Worm (Caenorhabditis elegans) whole organism, young adult: ENCODE measurements around the gene M79.2.

Experiments
- B0019.2 ChIP-seq: fragments of 200-800 bp; sonication (Bioruptor generic); conservative IDR thresholded peaks from 2 replicates; pipeline ENCODE4 v1.3.6; 2022; ENCODE audit warnings: missing genetic modification reagents, missing genetic modification characterization, missing compliant biosample characterization
- B0261.1 ChIP-seq: sonication (generic microtip); optimal IDR thresholded peaks from 2 replicates; lab custom pipeline; 2016; ENCODE audit warnings: mild to moderate bottlenecking, missing genetic modification characterization, moderate library complexity, missing compliant biosample characterization
- C06A6.2 ChIP-seq: fragments of 200-800 bp; sonication (Bioruptor generic); conservative IDR thresholded peaks from 2 replicates; pipeline ENCODE4 v1.3.6; 2022; ENCODE audit warnings: missing genetic modification characterization, missing compliant biosample characterization
- D2030.7 ChIP-seq: fragments of 200-800 bp; sonication (Bioruptor generic); IDR thresholded peaks from 2 replicates; pipeline ENCODE4 v1.3.6; 2022; ENCODE audit warnings: missing genetic modification reagents, missing genetic modification characterization, missing compliant biosample characterization
- F37B4.10 ChIP-seq: fragments of 200-800 bp; sonication (Bioruptor generic); IDR thresholded peaks from 2 replicates; pipeline ENCODE4 v1.3.6; 2022; ENCODE audit warnings: missing genetic modification characterization, missing compliant biosample characterization
- F57C9.4 ChIP-seq: sonication (generic microtip); optimal IDR thresholded peaks from 2 replicates; lab custom pipeline; 2017; ENCODE audit warnings: mild to moderate bottlenecking, missing genetic modification characterization, missing compliant biosample characterization
- K12H6.12 ChIP-seq: fragments of 200-800 bp; sonication (Bioruptor generic); optimal IDR thresholded peaks from 2 replicates; lab custom pipeline; 2018; ENCODE audit warnings: mild to moderate bottlenecking, missing genetic modification characterization, missing compliant biosample characterization
- T07F8.4 ChIP-seq: sonication (generic microtip); optimal IDR thresholded peaks from 2 replicates; lab custom pipeline; 2016; ENCODE audit warnings: mild to moderate bottlenecking, missing genetic modification characterization, moderate library complexity, missing compliant biosample characterization
- T26A5.8 ChIP-seq: sonication (generic microtip); optimal IDR thresholded peaks from 2 replicates; lab custom pipeline; 2016; ENCODE audit warnings: missing genetic modification characterization, missing compliant biosample characterization
- Y53F4B.3 ChIP-seq: fragments of 200-800 bp; sonication (Bioruptor generic); IDR thresholded peaks from 2 replicates; pipeline ENCODE4 v1.3.6; 2022; ENCODE audit warnings: missing genetic modification reagents, missing genetic modification characterization, missing compliant biosample characterization
- Y56A3A.18 ChIP-seq: fragments of 200-800 bp; sonication (Bioruptor generic); IDR thresholded peaks from 2 replicates; pipeline ENCODE4 v1.3.6; 2022; ENCODE audit warnings: missing genetic modification reagents, missing genetic modification characterization, missing compliant biosample characterization
- Y67H2A.10 ChIP-seq: fragments of 200-800 bp; sonication (Bioruptor generic); conservative IDR thresholded peaks from 2 replicates; pipeline ENCODE4 v1.3.6; 2022; ENCODE audit warnings: missing genetic modification reagents, missing genetic modification characterization, missing compliant biosample characterization
- Y79H2A.3 ChIP-seq: fragments of 200-800 bp; sonication (Bioruptor generic); conservative IDR thresholded peaks from 2 replicates; pipeline ENCODE4 v1.3.6; 2022; ENCODE audit warnings: missing genetic modification reagents, missing genetic modification characterization, missing compliant biosample characterization
- atf-7 ChIP-seq: sonication (generic microtip); optimal IDR thresholded peaks from 2 replicates; lab custom pipeline; 2017; ENCODE audit warnings: mild to moderate bottlenecking, missing genetic modification characterization, missing compliant biosample characterization
- attf-3 ChIP-seq: fragments of 200-800 bp; sonication (Bioruptor generic); conservative IDR thresholded peaks from 2 replicates; pipeline ENCODE4 v1.3.6; 2022; ENCODE audit warnings: missing genetic modification reagents, missing genetic modification characterization, missing compliant biosample characterization
- ceh-100 ChIP-seq: fragments of 200-800 bp; sonication (Bioruptor generic); IDR thresholded peaks from 2 replicates; pipeline ENCODE4 v1.3.6; 2022; ENCODE audit warnings: missing genetic modification reagents, missing genetic modification characterization, missing compliant biosample characterization
- ceh-58 ChIP-seq: fragments of 200-800 bp; sonication (Bioruptor generic); IDR thresholded peaks from 2 replicates; pipeline ENCODE4 v1.3.6; 2022; ENCODE audit warnings: missing genetic modification characterization, missing compliant biosample characterization
- chd-7 ChIP-seq: sonication (generic microtip); optimal IDR thresholded peaks from 2 replicates; lab custom pipeline; 2016; ENCODE audit warnings: mild to moderate bottlenecking, missing genetic modification characterization, moderate library complexity, missing compliant biosample characterization
- die-1 ChIP-seq: sonication (generic microtip); optimal IDR thresholded peaks from 2 replicates; lab custom pipeline; 2016; ENCODE audit warnings: missing genotype, mild to moderate bottlenecking, missing genetic modification characterization, missing compliant biosample characterization
- efl-1 ChIP-seq: fragments of 150-350 bp; optimal IDR thresholded peaks from 2 replicates; lab custom pipeline; 2014; ENCODE audit warnings: missing biosample characterization, missing genetic modification reagents, missing genetic modification characterization
- egl-44 ChIP-seq: fragments of 200-800 bp; sonication (Bioruptor generic); IDR thresholded peaks from 2 replicates; pipeline ENCODE4 v1.3.6; 2022; ENCODE audit warnings: missing genetic modification reagents, missing genetic modification characterization, missing compliant biosample characterization
- ekl-4 ChIP-seq: fragments of 200-800 bp; sonication (Bioruptor generic); IDR thresholded peaks from 2 replicates; pipeline ENCODE4 v1.3.6; 2022; ENCODE audit warnings: missing genetic modification reagents, missing genetic modification characterization, missing compliant biosample characterization
- ets-4 ChIP-seq: fragments of 200-800 bp; sonication (Bioruptor generic); optimal IDR thresholded peaks from 2 replicates; lab custom pipeline; 2018; ENCODE audit warnings: mild to moderate bottlenecking, missing genetic modification characterization, missing compliant biosample characterization
- fkh-3 ChIP-seq: sonication (generic microtip); optimal IDR thresholded peaks from 2 replicates; lab custom pipeline; 2016; ENCODE audit warnings: mild to moderate bottlenecking, missing genetic modification characterization, missing compliant biosample characterization
- hmg-1.2 ChIP-seq: fragments of 200-800 bp; sonication (Bioruptor generic); IDR thresholded peaks from 2 replicates; pipeline ENCODE4 v1.3.6; 2022; ENCODE audit warnings: missing genetic modification reagents, missing genetic modification characterization, missing compliant biosample characterization
- hmg-20 ChIP-seq: fragments of 200-800 bp; sonication (Bioruptor generic); IDR thresholded peaks from 2 replicates; pipeline ENCODE4 v1.3.6; 2022; ENCODE audit warnings: missing genetic modification reagents, missing genetic modification characterization, missing compliant biosample characterization
- lag-1 ChIP-seq: fragments of 200-800 bp; sonication (Bioruptor generic); IDR thresholded peaks from 2 replicates; pipeline ENCODE4 v1.3.6; 2022; ENCODE audit warnings: missing genetic modification reagents, missing genetic modification characterization, missing compliant biosample characterization
- let-607 ChIP-seq, 2 experiments: fragments of 200-800 bp in 1 of 2; sonication (Bioruptor generic) in 1 of 2; sonication (generic microtip) in 1 of 2; optimal IDR thresholded peaks; 2 replicates each; lab custom pipeline; 2016 to 2018; ENCODE audit warnings: mild to moderate bottlenecking in 2 of 2, missing compliant biosample characterization in 2 of 2, missing genetic modification characterization in 2 of 2, moderate library complexity in 2 of 2, missing genotype in 1 of 2
- lin-26 ChIP-seq: fragments of 200-800 bp; sonication (Bioruptor generic); IDR thresholded peaks from 2 replicates; pipeline ENCODE4 v1.3.6; 2022; ENCODE audit warnings: missing genetic modification reagents, missing genetic modification characterization, missing compliant biosample characterization
- lin-40 ChIP-seq: sonication (generic microtip); optimal IDR thresholded peaks from 2 replicates; lab custom pipeline; 2016; ENCODE audit warnings: missing genetic modification characterization, mild to moderate bottlenecking, missing compliant biosample characterization, missing genotype, missing genetic modification reagents
- lir-1 ChIP-seq: fragments of 200-800 bp; sonication (Bioruptor generic); conservative IDR thresholded peaks from 2 replicates; pipeline ENCODE4 v1.3.6; 2022; ENCODE audit warnings: missing genetic modification reagents, missing genetic modification characterization, missing compliant biosample characterization
- lsl-1 ChIP-seq: fragments of 200-800 bp; sonication (Bioruptor generic); optimal IDR thresholded peaks from 2 replicates; lab custom pipeline; 2018; ENCODE audit warnings: mild to moderate bottlenecking, missing genetic modification characterization, moderate library complexity, missing compliant biosample characterization
- mxl-1 ChIP-seq: sonication (generic microtip); optimal IDR thresholded peaks from 2 replicates; lab custom pipeline; 2016; ENCODE audit warnings: missing genetic modification characterization, missing compliant biosample characterization
- nfyb-1 ChIP-seq: fragments of 200-800 bp; sonication (Bioruptor generic); IDR thresholded peaks from 2 replicates; pipeline ENCODE4 v1.3.6; 2022; ENCODE audit warnings: missing genetic modification reagents, missing genetic modification characterization, missing compliant biosample characterization
- nhr-120 ChIP-seq: fragments of 200-800 bp; sonication (Bioruptor generic); IDR thresholded peaks from 2 replicates; pipeline ENCODE4 v1.3.6; 2022; ENCODE audit warnings: missing genetic modification characterization, missing compliant biosample characterization
- nhr-179 ChIP-seq: sonication (generic microtip); optimal IDR thresholded peaks from 2 replicates; lab custom pipeline; 2016; ENCODE audit warnings: mild to moderate bottlenecking, missing genetic modification characterization, missing compliant biosample characterization
- nhr-27 ChIP-seq: fragments of 200-800 bp; sonication (Bioruptor generic); optimal IDR thresholded peaks from 2 replicates; lab custom pipeline; 2018; ENCODE audit warnings: mild to moderate bottlenecking, missing genetic modification characterization, moderate library complexity, missing compliant biosample characterization
- nhr-80 ChIP-seq: sonication (generic microtip); optimal IDR thresholded peaks from 2 replicates; lab custom pipeline; 2016; ENCODE audit warnings: missing genetic modification characterization, missing compliant biosample characterization
- nhr-90 ChIP-seq: sonication (generic microtip); optimal IDR thresholded peaks from 2 replicates; lab custom pipeline; 2016; ENCODE audit warnings: missing genotype, mild to moderate bottlenecking, missing genetic modification characterization, missing compliant biosample characterization
- pha-4 ChIP-seq: fragments of 150-350 bp; sonication (generic microtip); optimal IDR thresholded peaks from 2 replicates; lab custom pipeline; 2014; ENCODE audit warnings: missing biosample characterization, missing genetic modification reagents, missing genetic modification characterization
- rcor-1 ChIP-seq: fragments of 200-800 bp; sonication (Bioruptor generic); IDR thresholded peaks from 2 replicates; pipeline ENCODE4 v1.3.6; 2022; ENCODE audit warnings: missing genetic modification reagents, missing genetic modification characterization, missing compliant biosample characterization
- rec-8 ChIP-seq, 2 experiments: sonication (generic microtip); optimal IDR thresholded peaks; 2 replicates each; lab custom pipeline; 2016; ENCODE audit warnings: mild to moderate bottlenecking in 2 of 2, missing genetic modification characterization in 2 of 2, missing genetic modification reagents in 2 of 2, missing genotype in 2 of 2, missing biosample characterization in 1 of 2, missing compliant biosample characterization in 1 of 2, moderate library complexity in 1 of 2
- rpc-1 ChIP-seq, 2 experiments: fragments of 150-350 bp in 1 of 2; sonication (generic microtip) in 1 of 2; optimal IDR thresholded peaks; 2 replicates each; lab custom pipeline; 2014 to 2018; ENCODE audit warnings: missing biosample characterization in 1 of 2, missing genetic modification characterization in 1 of 2, missing genetic modification reagents in 1 of 2, missing genotype in 1 of 2
- snpc-1.3 ChIP-seq: sonication (generic microtip); optimal IDR thresholded peaks from 2 replicates; lab custom pipeline; 2017; ENCODE audit warnings: missing genetic modification characterization, mild to moderate bottlenecking, missing compliant biosample characterization, antibody characterized with exemption, moderate library complexity, missing genotype, missing genetic modification reagents; ENCODE audit not compliant: insufficient read depth
- tbp1 ChIP-seq: fragments of 200-800 bp; sonication (Bioruptor generic); optimal IDR thresholded peaks from 2 replicates; lab custom pipeline; 2018; ENCODE audit warnings: mild to moderate bottlenecking, missing genetic modification characterization, missing compliant biosample characterization
- zim-3 ChIP-seq: sonication (generic microtip); optimal IDR thresholded peaks from 2 replicates; lab custom pipeline; 2017; ENCODE audit warnings: mild to moderate bottlenecking, missing genetic modification characterization, moderate library complexity, missing compliant biosample characterization
- ztf-25 ChIP-seq: fragments of 200-800 bp; sonication (Bioruptor generic); IDR thresholded peaks from 2 replicates; pipeline ENCODE4 v1.3.6; 2022; ENCODE audit warnings: missing genetic modification reagents, missing genetic modification characterization, missing compliant biosample characterization
- ztf-26 ChIP-seq: sonication (generic microtip); optimal IDR thresholded peaks from 2 replicates; lab custom pipeline; 2017; ENCODE audit warnings: missing genetic modification characterization, missing compliant biosample characterization

Gene M79.2

ce11 chrX:10666871-10667270 is 38.3 kb upstream of the M79.2 start (continued):
- TF ChIP-seq rec-8 (tag; optimal IDR thresholded peaks at IDR 0.05; lab: Kevin White, UChicago) (peak in 1 of 2 experiments; percentile 73), ekl-4 (GFP tag; lab: Robert Waterston, UW) (peak; percentile 64), mxl-1 (tag; lab: Kevin White, UChicago) (no peak), nhr-90 (tag; lab: Kevin White, UChicago) (peak; percentile 68), nhr-80 (tag; lab: Kevin White, UChicago) (peak; percentile 2), atf-7 (tag; lab: Kevin White, UChicago) (no peak), die-1 (tag; lab: Kevin White, UChicago) (peak; percentile 50), lag-1 (no peak), T26A5.8 (tag; lab: Kevin White, UChicago) (peak; percentile 31), B0019.2 (GFP tag; lab: Robert Waterston, UW) (0 out of 2 replicates have a peak, but pooled peaks have one; percentile 22), F57C9.4 (tag; lab: Kevin White, UChicago) (no peak), nhr-179 (tag; lab: Kevin White, UChicago) (no peak), Y67H2A.10 (GFP tag; lab: Robert Waterston, UW) (no peak), hmg-20 (GFP tag; lab: Robert Waterston, UW) (0 out of 2 replicates have a peak, but pooled peaks have one; percentile 29), attf-3 (GFP tag; lab: Robert Waterston, UW) (no peak), let-607 (tag; optimal IDR thresholded peaks at IDR 0.05; lab: Kevin White, UChicago) (peak in 1 of 2 experiments; percentile 29), ztf-25 (GFP tag; lab: Robert Waterston, UW) (peak; percentile 74; the same call in 1 of the 2 replicates), nfyb-1 (GFP tag; lab: Robert Waterston, UW) (peak; percentile 71), nhr-120 (GFP tag; lab: Robert Waterston, UW) (no peak), nhr-27 (no peak), zim-3 (tag; lab: Kevin White, UChicago) (peak; percentile 30), D2030.7 (GFP tag; lab: Robert Waterston, UW) (peak; percentile 64), snpc-1.3 (tag; lab: Kevin White, UChicago) (peak; percentile 30), ets-4 (GFP tag; lab: Kevin White, UChicago) (no peak), lir-1 (GFP tag; lab: Robert Waterston, UW) (no peak), Y53F4B.3 (GFP tag; lab: Robert Waterston, UW) (no peak), F37B4.10 (GFP tag; lab: Robert Waterston, UW) (no peak), pha-4 (tag; lab: Kevin White, UChicago) (no peak), lin-26 (GFP tag; lab: Robert Waterston, UW) (peak; percentile 90), Y56A3A.18 (GFP tag; lab: Robert Waterston, UW) (peak; percentile 68), C06A6.2 (GFP tag; lab: Robert Waterston, UW) (0 out of 2 replicates have a peak, but pooled peaks have one; percentile 21), rcor-1 (peak; percentile 59), egl-44 (GFP tag; lab: Robert Waterston, UW) (0 out of 2 replicates have a peak, but pooled peaks have one; percentile 44), chd-7 (tag; lab: Kevin White, UChicago) (peak; percentile 67), Y79H2A.3 (GFP tag; lab: Robert Waterston, UW) (no peak), tbp1 (peak; percentile 88), hmg-1.2 (GFP tag; lab: Robert Waterston, UW) (peak; percentile 55), lin-40 (no peak), efl-1 (no peak), B0261.1 (tag; lab: Kevin White, UChicago) (peak; percentile 60), rpc-1 (optimal IDR thresholded peaks at IDR 0.05; lab: Kevin White, UChicago) (peak; percentile 69), rpc-1 (tag; optimal IDR thresholded peaks at IDR 0.05; lab: Kevin White, UChicago) (peak; percentile 74), ceh-58 (GFP tag; lab: Robert Waterston, UW) (no peak), lsl-1 (GFP tag; lab: Kevin White, UChicago) (peak; percentile 8), fkh-3 (peak; percentile 53), ztf-26 (tag; lab: Kevin White, UChicago) (no peak), ceh-100 (peak; percentile 36), K12H6.12 (tag; lab: Kevin White, UChicago) (no peak), T07F8.4 (tag; lab: Kevin White, UChicago) (no peak)
